Worm (Caenorhabditis elegans) whole organism, midembryonic: Measurements from ENCODE around the gene dct-15.

Source experiments
- T22C8.4 ChIP-seq: fragments of 200-800 bp; sonication (Bioruptor generic); IDR thresholded peaks from 2 replicates; pipeline ENCODE4 v1.3.6; 2022; ENCODE audit warnings: missing genetic modification characterization, missing compliant biosample characterization
- cog-1 ChIP-seq: sonication (generic microtip); optimal IDR thresholded peaks from 2 replicates; lab custom pipeline; 2016; ENCODE audit warnings: missing genetic modification characterization, missing compliant biosample characterization
- flt-1 ChIP-seq: fragments of 200-800 bp; sonication (Bioruptor generic); IDR thresholded peaks from 2 replicates; pipeline ENCODE4 v1.3.6; 2022; ENCODE audit warnings: missing genetic modification characterization, missing compliant biosample characterization
- klf-2 ChIP-seq: fragments of 200-800 bp; sonication (Bioruptor generic); conservative IDR thresholded peaks from 2 replicates; pipeline ENCODE4 v1.3.6; 2022; ENCODE audit warnings: missing genetic modification reagents, missing genetic modification characterization, missing compliant biosample characterization
- med-1 ChIP-seq: sonication (generic microtip); optimal IDR thresholded peaks from 2 replicates; lab custom pipeline; 2017; ENCODE audit warnings: missing genetic modification characterization, mild to moderate bottlenecking, missing compliant biosample characterization, antibody characterized with exemption, missing genetic modification reagents; ENCODE audit not compliant: insufficient read depth
- ref-1 ChIP-seq: fragments of 200-800 bp; sonication (Bioruptor generic); conservative IDR thresholded peaks from 2 replicates; pipeline ENCODE4 v1.3.6; 2022; ENCODE audit warnings: missing genetic modification reagents, missing genetic modification characterization, missing compliant biosample characterization
- tab-1 ChIP-seq: fragments of 200-800 bp; sonication (Bioruptor generic); IDR thresholded peaks from 2 replicates; pipeline ENCODE4 v1.3.6; 2022; ENCODE audit warnings: missing genetic modification characterization, missing compliant biosample characterization
- ztf-23 ChIP-seq: fragments of 200-800 bp; sonication (Bioruptor generic); IDR thresholded peaks from 2 replicates; pipeline ENCODE4 v1.3.6; 2022; ENCODE audit warnings: missing genetic modification reagents, missing genetic modification characterization, missing compliant biosample characterization
- ztf-29 ChIP-seq: fragments of 200-800 bp; sonication (Bioruptor generic); IDR thresholded peaks from 2 replicates; pipeline ENCODE4 v1.3.6; 2022; ENCODE audit warnings: missing genetic modification reagents, missing genetic modification characterization, missing compliant biosample characterization

Gene dct-15

DNA sequence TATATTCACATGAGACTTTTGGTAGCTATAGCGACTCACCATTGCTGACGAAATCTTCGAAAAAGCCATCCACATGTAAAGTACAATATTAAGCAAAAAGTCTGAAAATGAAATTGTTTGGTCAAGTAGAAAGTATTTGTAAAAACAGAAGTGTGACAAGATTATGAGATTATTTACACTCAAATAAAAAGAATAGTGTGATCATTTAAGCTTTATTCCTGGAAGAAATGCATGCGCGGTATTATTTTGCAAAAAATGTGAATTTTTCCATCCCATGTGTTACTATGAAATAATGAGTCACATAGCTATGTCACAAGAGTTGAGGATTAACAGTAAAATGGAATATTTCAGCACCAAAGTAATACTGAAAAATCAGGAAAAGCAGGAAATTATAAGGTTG is at the start of gene dct-15:
Gene dct-15 (minus strand): TSS at position 101 of the 400 bp plus-strand sequence.
- TF ChIP-seq klf-2 (no peak), flt-1 (GFP tag; lab: Robert Waterston, UW) (no peak), ztf-29 (GFP tag; lab: Robert Waterston, UW) (no peak), ztf-23 (GFP tag; lab: Robert Waterston, UW) (no peak), T22C8.4 (no peak), cog-1 (no peak), med-1 (GFP tag; lab: Kevin White, UChicago) (no peak), tab-1 (GFP tag; lab: Robert Waterston, UW) (no peak), ref-1 (no peak)

- no peak for TF ChIP-seq ref-1
- TF ChIP-seq cog-1 = no peak
- TF ChIP-seq tab-1 (GFP tag; lab: Robert Waterston, UW) = no peak
- no peak for TF ChIP-seq ztf-29 (GFP tag; lab: Robert Waterston, UW)
- no peak for TF ChIP-seq T22C8.4
- no peak for TF ChIP-seq med-1 (GFP tag; lab: Kevin White, UChicago)
- TF ChIP-seq flt-1 (GFP tag; lab: Robert Waterston, UW) = no peak
- no peak for TF ChIP-seq klf-2
- TF ChIP-seq ztf-23 (GFP tag; lab: Robert Waterston, UW) = no peak
Observed at ce11 chrIV:9858970-9859369, 48.4 kb upstream of the dct-15 start.

DNA sequence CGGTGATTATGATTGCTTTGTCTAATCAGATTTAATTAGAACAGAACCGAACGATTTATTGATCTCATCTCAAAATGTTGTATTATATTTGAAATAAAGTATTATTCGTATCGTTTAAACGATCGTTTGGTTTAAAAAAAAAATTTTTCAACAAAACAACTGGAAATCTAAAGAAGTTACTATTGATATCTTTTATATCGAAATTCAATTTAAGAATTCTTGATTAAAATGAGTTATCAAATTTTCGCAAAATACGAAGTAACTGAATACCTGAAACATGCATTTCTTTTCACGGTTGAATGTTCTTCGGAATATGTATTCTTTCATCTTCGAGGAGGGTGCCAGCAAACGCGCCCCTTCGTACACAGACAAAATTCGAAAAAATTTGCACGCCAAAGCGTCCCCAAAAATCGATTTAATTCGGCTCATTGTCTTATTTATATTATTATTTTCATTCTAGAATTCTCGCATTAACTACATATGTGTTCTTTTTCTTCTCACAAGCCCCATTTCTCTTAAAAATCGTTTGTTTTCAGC is 47.5 kb upstream of the dct-15 start, which contains the start of gene npp-1:
Gene npp-1 (plus strand): TSS at position 537 of the 537 bp plus-strand sequence.
- TF ChIP-seq T22C8.4 (no peak), med-1 (GFP tag; lab: Kevin White, UChicago) (no peak), ztf-29 (GFP tag; lab: Robert Waterston, UW) (no peak), tab-1 (GFP tag; lab: Robert Waterston, UW) (no peak), flt-1 (GFP tag; lab: Robert Waterston, UW) (no peak), klf-2 (no peak), cog-1 (no peak)

DNA sequence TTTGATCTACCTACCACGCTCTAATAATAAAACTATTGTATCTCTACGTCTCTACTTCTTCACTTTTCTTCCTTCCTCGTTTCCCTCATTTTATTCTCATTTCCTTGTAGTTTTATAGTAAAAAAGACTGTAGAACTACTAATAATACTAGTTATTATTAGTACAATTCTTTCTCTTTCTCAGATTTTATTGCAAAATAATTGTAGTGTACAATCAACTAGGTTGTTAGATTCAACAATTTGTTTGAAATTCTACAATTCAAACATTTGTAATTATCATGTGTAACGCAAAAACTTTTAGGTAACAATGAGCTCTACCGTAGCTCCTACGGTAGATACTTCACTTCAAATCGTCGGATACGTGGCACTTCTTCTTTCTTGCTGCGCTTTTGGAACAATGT is 45.2 kb upstream of the dct-15 start, which contains the start of gene K07F5.12:
Gene K07F5.12 (plus strand): TSS at position 301 of the 400 bp plus-strand sequence.
- TF ChIP-seq T22C8.4 (no peak), ztf-23 (GFP tag; lab: Robert Waterston, UW) (no peak), med-1 (GFP tag; lab: Kevin White, UChicago) (no peak), klf-2 (no peak), ref-1 (no peak), flt-1 (GFP tag; lab: Robert Waterston, UW) (no peak), ztf-29 (GFP tag; lab: Robert Waterston, UW) (no peak), tab-1 (GFP tag; lab: Robert Waterston, UW) (no peak)

- TF ChIP-seq ref-1 = no peak
- no peak for TF ChIP-seq T22C8.4
- no peak for TF ChIP-seq cog-1
- no peak for TF ChIP-seq med-1 (GFP tag; lab: Kevin White, UChicago)
- TF ChIP-seq ztf-29 (GFP tag; lab: Robert Waterston, UW) = no peak
- TF ChIP-seq flt-1 (GFP tag; lab: Robert Waterston, UW) = no peak
- TF ChIP-seq tab-1 (GFP tag; lab: Robert Waterston, UW) = no peak
- TF ChIP-seq klf-2 = no peak
- no peak for TF ChIP-seq ztf-23 (GFP tag; lab: Robert Waterston, UW)
Observed at ce11 chrIV:9854952-9855351, 44.4 kb upstream of the dct-15 start.

DNA sequence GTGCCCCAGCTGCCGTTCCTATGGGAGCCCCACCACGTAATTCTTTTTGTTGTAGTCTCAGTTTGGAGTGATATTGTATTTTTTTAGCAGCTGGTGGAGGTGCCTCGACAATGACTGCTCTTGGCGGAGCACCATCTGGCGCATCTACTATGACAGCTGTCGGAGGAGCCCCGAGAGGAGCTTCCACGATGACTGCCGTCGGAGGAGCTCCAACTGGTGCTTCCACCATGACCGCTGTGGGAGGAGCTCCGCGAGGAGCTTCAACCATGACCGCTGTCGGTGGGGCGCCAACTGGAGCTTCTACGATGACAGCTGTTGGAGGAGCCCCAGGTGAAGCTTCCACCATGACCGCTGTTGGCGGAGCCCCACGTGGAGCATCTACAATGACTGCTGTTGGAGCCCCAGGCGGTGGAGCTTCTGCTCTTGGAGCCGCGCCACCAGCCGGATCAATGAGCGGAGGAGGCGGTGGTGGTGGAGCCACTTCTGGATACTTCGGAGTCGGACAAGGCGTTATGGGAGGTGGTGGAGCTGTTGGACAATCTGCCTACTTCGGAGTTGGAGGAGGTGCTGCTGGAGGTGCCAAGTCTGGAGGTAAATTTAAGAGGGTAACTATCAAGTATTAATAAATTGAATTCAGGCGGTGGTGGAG is 42.4 kb upstream of the dct-15 start:
- TF ChIP-seq tab-1 (GFP tag; lab: Robert Waterston, UW) (no peak), ztf-23 (GFP tag; lab: Robert Waterston, UW) (no peak), T22C8.4 (no peak), ref-1 (no peak), med-1 (GFP tag; lab: Kevin White, UChicago) (no peak), cog-1 (no peak), flt-1 (GFP tag; lab: Robert Waterston, UW) (no peak), ztf-29 (GFP tag; lab: Robert Waterston, UW) (no peak), klf-2 (no peak)

- no peak for TF ChIP-seq cog-1
- TF ChIP-seq tab-1 (GFP tag; lab: Robert Waterston, UW) = no peak
- TF ChIP-seq ref-1 = no peak
- no peak for TF ChIP-seq T22C8.4
- TF ChIP-seq ztf-23 (GFP tag; lab: Robert Waterston, UW) = no peak
- TF ChIP-seq med-1 (GFP tag; lab: Kevin White, UChicago) = no peak
- no peak for TF ChIP-seq klf-2
- no peak for TF ChIP-seq ztf-29 (GFP tag; lab: Robert Waterston, UW)
- no peak for TF ChIP-seq flt-1 (GFP tag; lab: Robert Waterston, UW)
Observed at ce11 chrIV:9852250-9852649, 41.7 kb upstream of the dct-15 start, which contains the start of gene ssq-1. ssq-1 (plus strand) TSS chrIV:9852550.

DNA sequence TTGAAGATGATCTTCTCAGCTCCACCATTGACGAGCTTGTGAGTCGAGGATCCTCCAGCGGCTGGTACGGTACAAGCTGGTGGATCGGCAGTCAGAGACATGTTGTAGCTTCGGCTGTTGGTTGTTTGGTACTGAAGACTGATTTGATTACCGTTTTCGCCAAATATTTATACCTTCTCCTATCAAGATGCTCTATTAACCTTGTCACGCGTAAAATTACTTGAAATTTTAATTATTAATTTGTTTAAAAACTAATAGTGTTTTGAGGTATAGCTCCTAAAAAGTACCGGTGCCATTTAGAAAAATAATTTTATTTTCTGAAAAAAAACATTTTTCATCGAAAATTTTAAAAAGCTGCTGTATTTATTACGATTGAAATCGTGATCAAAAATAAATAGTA is 40.4 kb upstream of the dct-15 start, which contains the start of gene ssp-10:
Gene ssp-10 (minus strand): TSS at position 101 of the 400 bp plus-strand sequence.
- TF ChIP-seq T22C8.4 (no peak), ref-1 (no peak), med-1 (GFP tag; lab: Kevin White, UChicago) (no peak), ztf-29 (GFP tag; lab: Robert Waterston, UW) (no peak)

DNA sequence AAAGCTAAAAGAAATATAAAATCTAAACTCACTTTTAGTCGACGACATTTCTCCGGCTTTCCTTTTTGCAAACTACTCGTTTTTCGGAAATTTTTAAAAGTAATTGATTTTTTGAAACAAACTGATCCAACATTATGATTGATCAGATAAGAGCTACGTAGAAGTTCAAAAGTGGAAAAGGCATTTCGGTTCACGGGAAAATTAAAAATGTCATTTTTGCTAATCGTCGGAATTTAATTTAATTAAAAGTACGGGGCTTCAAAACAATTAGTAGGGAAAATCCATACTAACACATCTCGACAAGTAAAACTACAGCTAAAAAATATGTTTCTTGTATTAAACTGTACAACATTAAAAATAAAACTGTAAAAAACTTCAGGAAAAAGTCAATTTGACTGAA is 39.1 kb upstream of the dct-15 start, which contains the start of gene K07F5.8:
Gene K07F5.8 (minus strand): TSS at position 101 of the 400 bp plus-strand sequence.
- TF ChIP-seq ref-1 (no peak), ztf-29 (GFP tag; lab: Robert Waterston, UW) (no peak), klf-2 (no peak)

DNA sequence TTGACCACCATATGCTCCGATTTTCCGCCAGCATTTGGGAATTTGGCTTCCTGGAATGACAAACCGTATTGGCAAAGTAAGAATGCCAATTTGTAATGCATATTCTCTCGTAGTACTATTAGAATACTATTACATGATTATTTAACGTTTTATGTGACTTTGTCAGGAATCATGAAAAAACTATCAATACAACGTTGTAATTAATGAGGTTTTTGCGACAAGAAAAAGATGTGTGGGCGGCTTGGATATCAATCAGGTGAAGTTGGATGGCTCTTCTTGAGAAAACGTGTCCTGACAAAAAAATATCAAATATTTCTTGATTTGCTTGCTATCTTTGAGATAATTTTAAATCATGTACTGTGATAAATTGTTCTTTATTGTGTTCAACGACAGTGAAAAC is 37.5 kb upstream of the dct-15 start, which contains the start of gene K07F5.7:
Gene K07F5.7 (minus strand): TSS at position 101 of the 400 bp plus-strand sequence.
- no peak for TF ChIP-seq ztf-29 (GFP tag; lab: Robert Waterston, UW)
- no peak for TF ChIP-seq ref-1
- no peak for TF ChIP-seq med-1 (GFP tag; lab: Kevin White, UChicago)
- TF ChIP-seq flt-1 (GFP tag; lab: Robert Waterston, UW) = no peak
- no peak for TF ChIP-seq tab-1 (GFP tag; lab: Robert Waterston, UW)
- TF ChIP-seq T22C8.4 = no peak
- no peak for TF ChIP-seq cog-1
- no peak for TF ChIP-seq klf-2
